Worm (Caenorhabditis elegans) whole organism, mixed stage, embryonic: ENCODE results near the gene F13H10.5.

ENCODE experiments used
- blmp-1 ChIP-seq: fragments of 150-350 bp; optimal IDR thresholded peaks from 2 replicates; lab custom pipeline; 2014; ENCODE audit warnings: missing biosample characterization, missing genetic modification characterization
- ceh-43 ChIP-seq: fragments of 200-800 bp; sonication (Bioruptor generic); optimal IDR thresholded peaks from 2 replicates; lab custom pipeline; 2018; ENCODE audit warnings: mild to moderate bottlenecking, missing genetic modification characterization, moderate library complexity, missing compliant biosample characterization
- elt-1 ChIP-seq: sonication (generic microtip); optimal IDR thresholded peaks from 2 replicates; lab custom pipeline; 2017; ENCODE audit warnings: missing genetic modification characterization, mild to moderate bottlenecking, missing compliant biosample characterization, antibody characterized with exemption, moderate library complexity, borderline replicate concordance; ENCODE audit not compliant: insufficient read depth
- elt-3 ChIP-seq: fragments of 150-350 bp; optimal IDR thresholded peaks from 2 replicates; lab custom pipeline; 2014; ENCODE audit warnings: missing biosample characterization, missing genetic modification characterization
- ham-2 ChIP-seq: fragments of 200-800 bp; sonication (Bioruptor generic); optimal IDR thresholded peaks from 2 replicates; lab custom pipeline; 2018; ENCODE audit warnings: mild to moderate bottlenecking, missing genetic modification characterization, missing compliant biosample characterization
- lsy-2 ChIP-seq: fragments of 150-350 bp; optimal IDR thresholded peaks from 2 replicates; lab custom pipeline; 2014; ENCODE audit warnings: missing biosample characterization, missing genetic modification characterization
- nhr-12 ChIP-seq: fragments of 150-350 bp; optimal IDR thresholded peaks from 2 replicates; lab custom pipeline; 2014; ENCODE audit warnings: missing biosample characterization, missing genetic modification characterization
- nhr-28 ChIP-seq: fragments of 150-350 bp; optimal IDR thresholded peaks from 2 replicates; lab custom pipeline; 2014; ENCODE audit warnings: missing biosample characterization, missing genetic modification characterization
- nhr-76 ChIP-seq: sonication (generic microtip); optimal IDR thresholded peaks from 2 replicates; lab custom pipeline; 2017; ENCODE audit warnings: missing biosample characterization, missing genetic modification characterization
- pha-4 ChIP-seq: fragments of 150-350 bp; optimal IDR thresholded peaks from 2 replicates; lab custom pipeline; 2018; ENCODE audit warnings: missing biosample characterization, missing genetic modification reagents, missing genetic modification characterization
- snpc-4 ChIP-seq: fragments of 150-350 bp; optimal IDR thresholded peaks from 2 replicates; lab custom pipeline; 2014; ENCODE audit warnings: missing biosample characterization, missing genetic modification characterization
- unc-39 ChIP-seq: fragments of 150-350 bp; optimal IDR thresholded peaks from 2 replicates; lab custom pipeline; 2014; ENCODE audit warnings: missing biosample characterization, missing genetic modification characterization
- unc-62 ChIP-seq: fragments of 150-350 bp; optimal IDR thresholded peaks from 2 replicates; lab custom pipeline; 2014; ENCODE audit warnings: missing biosample characterization, missing genetic modification reagents, missing genetic modification characterization
- ztf-11 ChIP-seq: fragments of 150-350 bp; optimal IDR thresholded peaks from 2 replicates; lab custom pipeline; 2014; ENCODE audit warnings: missing biosample characterization, missing genetic modification characterization

ce11 chrIV:10948797-10949196, 42.0 kb upstream of the F13H10.5 start, which contains the start of gene Y69E1A.1:
- TF ChIP-seq nhr-76 (tag; lab: Kevin White, UChicago): no peak
- TF ChIP-seq unc-39: no peak
- TF ChIP-seq snpc-4 (tag; lab: Kevin White, UChicago): no peak
- TF ChIP-seq nhr-28 (tag; lab: Kevin White, UChicago): no peak
- TF ChIP-seq unc-62 (GFP tag; lab: Kevin White, UChicago): no peak
- no peak for TF ChIP-seq elt-1 (tag; lab: Kevin White, UChicago)
- TF ChIP-seq pha-4 (tag; lab: Kevin White, UChicago): no peak
- TF ChIP-seq ceh-43 (GFP tag; lab: Kevin White, UChicago): no peak
- TF ChIP-seq ztf-11 (tag; lab: Kevin White, UChicago): no peak
- no peak for TF ChIP-seq ham-2 (GFP tag; lab: Kevin White, UChicago)
- no peak for TF ChIP-seq lsy-2 (tag; lab: Kevin White, UChicago)
- TF ChIP-seq nhr-12 (tag; lab: Kevin White, UChicago): no peak
- no peak for TF ChIP-seq elt-3 (tag; lab: Kevin White, UChicago)
- TF ChIP-seq blmp-1 (tag; lab: Kevin White, UChicago): no peak
